Fruit fly (Drosophila melanogaster): Measurements from ENCODE around the gene CG7272.

DNA sequence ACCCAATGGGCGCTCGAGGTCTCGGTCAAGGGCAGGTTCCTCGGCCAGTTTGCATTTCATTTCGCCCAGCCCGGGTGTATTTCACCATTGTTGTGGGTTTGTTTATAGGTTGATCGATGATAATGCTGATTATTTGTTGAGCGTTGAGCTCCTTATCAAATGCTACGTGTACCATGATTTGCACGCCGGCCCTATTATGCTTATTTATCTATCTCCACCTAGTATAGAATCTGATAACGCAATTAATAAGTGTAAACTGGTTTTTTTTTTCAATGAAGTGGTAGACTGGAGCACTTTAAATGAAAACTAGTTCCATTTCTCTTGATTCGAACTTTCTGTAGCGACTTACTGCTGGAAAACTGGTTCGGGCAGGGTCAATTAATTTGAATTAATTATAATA, 1.5 kb downstream of the CG7272 start:
- TF ChIP-seq CG6276 (GFP tag; optimal IDR thresholded peaks at IDR 0.05) (no peak), CG6854 (GFP tag; optimal IDR thresholded peaks at IDR 0.05) (no peak)
